Worm (Caenorhabditis elegans): ENCODE measurements around the gene ubc-23.

- TF ChIP-seq attf-5 (GFP tag; optimal IDR thresholded peaks at IDR 0.05), result no peak
- TF ChIP-seq dpl-1 (GFP tag; optimal IDR thresholded peaks at IDR 0.05), result no peak
- no peak for TF ChIP-seq mes-4 (tag; optimal IDR thresholded peaks at IDR 0.05)
- no peak for TF ChIP-seq hlh-26 (GFP tag; conservative IDR thresholded peaks at IDR 0.05)
- no peak for TF ChIP-seq tlf-1 (GFP tag; optimal IDR thresholded peaks at IDR 0.05)
- no peak for TF ChIP-seq pha-4 (tag; optimal IDR thresholded peaks at IDR 0.05)
- no peak for TF ChIP-seq sea-2 (GFP tag; IDR thresholded peaks at IDR 0.05)
- no peak for TF ChIP-seq F10E7.11 (tag; optimal IDR thresholded peaks at IDR 0.05)
- no peak for TF ChIP-seq egl-18 (GFP tag; IDR thresholded peaks at IDR 0.05)
- TF ChIP-seq aptf-2 (GFP tag; conservative IDR thresholded peaks at IDR 0.05), result no peak
- TF ChIP-seq K12H6.12 (tag; optimal IDR thresholded peaks at IDR 0.05), result no peak
Measured at ce11 chrX:8799925-8800324, 44.2 kb upstream of the ubc-23 start.

Measured in whole organism, young adult.